Fruit fly (Drosophila melanogaster) S2 (cell line): Measurements from ENCODE around the gene Zip89B.

Experiments used
- CG8478 ChIP-seq: fragments of >200 bp; optimal IDR thresholded peaks from 2 replicates; lab custom pipeline; 2018
- CTCF ChIP-seq, 2 experiments: fragments of >200 bp; optimal IDR thresholded peaks; 2 replicates each; lab custom pipeline; 2018

Zip89B gene

DNA sequence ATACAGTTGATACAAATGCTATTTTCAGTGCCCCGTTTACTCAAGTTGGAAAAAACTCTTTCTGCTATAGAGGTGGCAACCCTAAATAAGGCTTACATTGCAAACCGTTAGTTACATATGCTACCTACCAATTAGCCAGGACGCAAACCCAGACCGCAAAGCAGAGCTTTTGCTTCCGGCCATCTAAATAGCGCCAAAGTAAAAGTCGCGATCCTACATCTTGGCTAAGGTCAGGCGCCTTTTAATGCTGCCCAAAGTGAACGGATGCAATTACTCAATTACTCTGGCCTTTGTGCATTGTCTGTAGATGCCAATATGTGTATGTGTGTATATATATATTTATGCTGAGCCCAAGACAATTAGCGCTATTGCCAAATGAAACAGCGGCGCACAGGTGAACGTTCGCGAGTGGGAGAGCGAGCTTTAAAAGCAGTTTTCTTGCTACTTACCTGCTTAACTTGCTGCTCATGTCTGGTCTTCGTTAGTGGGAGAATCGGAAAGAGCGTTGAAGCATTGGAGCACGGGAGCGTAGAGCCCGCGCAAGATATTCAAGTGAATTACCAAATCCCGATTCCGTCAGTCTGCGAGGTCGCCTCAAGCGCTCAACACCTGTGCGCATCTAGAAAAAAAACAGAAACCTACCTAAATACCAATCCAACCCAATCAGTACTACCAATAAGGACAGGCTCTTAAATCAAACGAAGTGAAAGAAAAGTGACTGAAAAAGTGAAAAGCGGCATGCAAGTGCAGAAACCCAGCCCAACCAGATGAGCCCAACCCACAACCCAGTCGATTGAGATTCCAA is at the start of gene Zip89B:
Zip89B (plus strand) TSS at position 574 of the 805 bp plus-strand sequence.
- TF ChIP-seq CG8478 (no peak), CTCF (optimal IDR thresholded peaks at IDR 0.05; lab: Kevin White, UChicago) (peak; percentile 46 to 61)

dm6 chr3R:16256135-16256534 is 49.4 kb upstream of the Zip89B start:
- no peak for TF ChIP-seq CG8478
- no peak for TF ChIP-seq CTCF (optimal IDR thresholded peaks at IDR 0.05; lab: Kevin White, UChicago)

- TF ChIP-seq CTCF (optimal IDR thresholded peaks at IDR 0.05; lab: Kevin White, UChicago) (no peak), CG8478 (no peak)
Measured at dm6 chr3R:16257346-16257745, 48.2 kb upstream of the Zip89B start.

dm6 chr3R:16260385-16261169 is 45.0 kb upstream of the Zip89B start:
- TF ChIP-seq CG8478 (no peak), CTCF (optimal IDR thresholded peaks at IDR 0.05; lab: Kevin White, UChicago) (peak; percentile 97 to 99)

DNA sequence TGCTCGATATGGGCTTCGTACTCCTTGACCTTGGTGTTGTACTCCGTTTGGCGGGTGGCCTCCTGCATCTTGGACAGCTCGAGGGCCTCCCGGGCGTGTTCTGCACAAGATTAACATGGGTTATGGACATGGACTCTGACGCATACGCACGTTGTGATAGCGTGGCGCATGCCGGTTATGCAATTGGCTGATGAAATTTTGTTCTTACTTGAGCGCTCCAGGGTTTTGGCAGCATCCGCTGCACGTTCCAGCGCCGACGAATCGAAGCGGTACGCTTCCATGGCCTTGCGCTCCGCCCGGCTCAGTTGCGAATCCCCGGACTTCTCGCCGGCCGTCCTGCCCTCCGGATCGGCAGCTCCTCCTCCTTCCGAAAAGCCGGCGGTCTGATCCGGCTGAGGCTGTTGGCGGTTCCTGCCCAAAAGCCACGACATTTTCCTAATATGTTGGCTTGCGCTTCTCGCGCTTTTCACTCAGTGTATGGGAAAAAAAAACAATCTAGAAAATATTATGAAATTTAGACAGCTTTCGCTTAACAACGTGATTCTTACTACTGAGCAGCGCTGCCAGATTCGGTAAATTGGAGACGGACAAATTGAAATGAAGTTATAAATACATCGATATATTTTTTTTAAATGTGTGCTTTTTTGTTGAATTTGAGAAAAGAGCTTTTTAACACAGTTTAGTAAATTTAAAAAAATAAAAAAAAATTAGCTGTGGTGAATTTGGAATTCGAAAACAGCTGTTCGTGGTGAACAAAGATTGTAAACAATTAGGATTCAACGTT is 41.8 kb upstream of the Zip89B start, which contains the start of the genes bor and asun:
bor (minus strand) TSS at position 594 of the 784 bp plus-strand sequence.
asun (plus strand) TSS at position 750 of the 784 bp plus-strand sequence.
- TF ChIP-seq CG8478 (no peak), CTCF (optimal IDR thresholded peaks at IDR 0.05; lab: Kevin White, UChicago) (peak in 1 of 2 experiments; percentile 7)

dm6 chr3R:16266712-16267111 is 38.8 kb upstream of the Zip89B start, which contains the start of gene Mst89B:
Gene Mst89B (plus strand): TSS chr3R:16267012.
- TF ChIP-seq CG8478 (no peak), CTCF (optimal IDR thresholded peaks at IDR 0.05; lab: Kevin White, UChicago) (no peak)

DNA sequence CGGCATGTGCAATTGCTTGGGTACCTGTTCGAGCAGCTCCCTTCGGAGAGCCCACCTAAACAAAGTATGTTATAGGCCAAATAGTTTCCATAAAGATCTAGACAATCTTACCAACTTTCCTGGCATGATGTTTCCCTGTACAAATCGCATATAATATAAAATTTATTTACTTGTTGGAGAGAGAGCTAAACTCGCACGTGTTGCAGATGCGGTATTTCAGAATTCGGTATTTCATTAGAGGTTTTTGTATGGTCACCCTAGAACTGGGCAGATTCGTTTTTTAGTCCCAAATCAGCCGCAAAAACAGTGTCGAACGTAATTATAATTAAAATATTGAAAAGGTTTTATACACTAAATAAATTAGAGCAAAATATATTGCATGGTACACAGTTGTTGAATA is 33.4 kb upstream of the Zip89B start, which contains the start of the genes Mat89Ba and gish:
Mat89Ba (minus strand) TSS at position 231 of the 400 bp plus-strand sequence.
gish (plus strand) TSS at position 268 of the 400 bp plus-strand sequence.
- no peak for TF ChIP-seq CTCF (optimal IDR thresholded peaks at IDR 0.05; lab: Kevin White, UChicago)
- TF ChIP-seq CG8478: no peak

DNA sequence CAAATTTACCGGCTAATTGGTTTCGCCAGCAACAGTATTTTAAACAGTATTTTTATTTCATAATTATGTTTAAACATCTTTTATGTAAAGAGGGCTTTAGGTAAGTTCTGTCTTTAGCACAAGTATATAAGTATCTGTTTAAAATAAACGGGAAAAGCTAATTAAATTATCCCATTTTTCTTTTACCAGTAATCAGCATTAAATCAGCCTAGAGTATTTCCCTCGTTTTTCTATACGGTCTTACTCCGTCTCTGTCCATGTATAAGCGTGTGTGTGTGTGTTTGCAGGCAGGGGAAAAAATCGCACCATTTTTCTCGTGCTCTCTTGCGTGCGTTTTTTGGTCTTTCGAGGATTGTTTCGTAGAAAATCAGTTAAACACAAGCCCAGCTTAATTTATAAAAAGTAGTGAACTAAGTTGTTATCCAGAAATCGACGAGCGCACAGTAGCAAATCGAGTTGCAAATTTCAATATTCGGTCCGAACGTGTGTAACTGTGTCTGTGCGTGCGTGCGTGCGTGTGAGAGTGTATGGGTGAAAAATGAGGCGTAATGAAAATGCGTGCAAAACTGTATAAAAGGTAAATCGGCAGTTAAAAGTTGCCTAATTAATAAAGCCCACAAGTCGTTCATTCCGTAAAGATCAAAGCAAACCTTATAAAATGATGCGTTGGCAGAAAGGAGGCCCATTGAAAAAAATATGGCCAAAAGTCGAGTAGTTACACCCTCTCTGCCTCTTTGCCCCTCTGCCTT is 32.6 kb upstream of the Zip89B start:
- TF ChIP-seq CG8478 (no peak), CTCF (optimal IDR thresholded peaks at IDR 0.05; lab: Kevin White, UChicago) (no peak)

dm6 chr3R:16273503-16274131 is 31.9 kb upstream of the Zip89B start:
- TF ChIP-seq CG8478: no peak
- no peak for TF ChIP-seq CTCF (optimal IDR thresholded peaks at IDR 0.05; lab: Kevin White, UChicago)

dm6 chr3R:16274534-16274933 is 31.0 kb upstream of the Zip89B start:
- TF ChIP-seq CTCF (optimal IDR thresholded peaks at IDR 0.05; lab: Kevin White, UChicago) (no peak), CG8478 (no peak)

dm6 chr3R:16275329-16275728 is 30.2 kb upstream of the Zip89B start:
- no peak for TF ChIP-seq CG8478
- TF ChIP-seq CTCF (optimal IDR thresholded peaks at IDR 0.05; lab: Kevin White, UChicago): no peak

DNA sequence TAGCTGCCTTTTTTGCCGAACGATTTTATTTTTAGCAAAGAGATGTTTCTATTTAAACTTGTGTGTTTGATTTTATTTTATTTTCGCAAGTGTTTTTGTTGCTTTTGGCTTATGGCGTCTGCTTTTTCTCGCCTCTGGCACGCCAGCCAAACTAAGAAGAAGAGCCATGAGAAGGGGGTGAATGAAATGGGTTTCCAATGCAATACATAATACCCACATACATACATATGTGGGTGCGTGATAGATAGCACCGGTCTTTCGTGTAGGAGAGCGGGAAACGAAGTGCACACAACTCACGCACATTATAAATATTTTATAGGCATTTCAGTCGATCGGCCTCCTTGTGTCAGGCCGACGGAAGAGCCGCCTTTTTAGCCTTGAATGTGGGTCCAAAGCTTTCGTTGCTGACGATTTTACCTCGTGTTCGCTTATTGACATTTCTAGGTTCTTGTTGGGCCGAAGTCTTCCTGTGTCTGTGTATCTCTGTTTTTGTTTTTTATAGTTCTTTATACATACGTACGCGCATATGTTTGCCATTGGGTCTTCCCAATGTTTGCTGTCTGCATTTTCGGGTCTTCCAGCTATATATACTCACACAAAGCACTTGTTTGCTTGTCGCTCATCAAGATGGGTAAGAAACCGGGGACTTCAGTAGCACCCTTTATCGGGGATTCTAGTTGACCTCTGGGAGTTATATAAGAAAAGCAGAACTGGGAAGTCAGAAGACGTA is 29.5 kb upstream of the Zip89B start:
- TF ChIP-seq CTCF (optimal IDR thresholded peaks at IDR 0.05; lab: Kevin White, UChicago) (no peak), CG8478 (no peak)

- TF ChIP-seq CTCF (optimal IDR thresholded peaks at IDR 0.05; lab: Kevin White, UChicago) (no peak), CG8478 (no peak)
Measured at dm6 chr3R:16276992-16277391, 28.6 kb upstream of the Zip89B start.
